Fruit fly (Drosophila melanogaster): ENCODE results near the gene Nemp.

Gene Nemp

DNA sequence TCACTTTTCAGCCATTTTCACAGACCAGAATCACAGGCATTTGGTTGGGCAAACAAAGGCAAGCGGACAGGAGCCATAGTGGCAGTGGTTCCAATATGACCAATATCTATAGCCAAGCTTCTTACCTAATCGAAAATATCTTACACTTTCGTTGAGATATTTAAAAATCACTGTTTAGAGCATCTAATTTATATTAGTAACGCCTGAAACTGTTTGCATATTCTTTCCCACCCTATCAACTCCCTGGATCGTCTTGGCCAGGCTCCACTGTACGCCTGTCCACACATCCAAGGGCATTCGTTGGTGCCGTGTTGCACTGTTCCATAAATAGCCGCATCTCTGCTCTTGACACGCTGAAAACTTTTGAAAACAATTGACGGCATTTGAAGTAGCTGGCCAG, 35.7 kb upstream of the Nemp start (continued):
- TF ChIP-seq prd (optimal IDR thresholded peaks at IDR 0.05) (no peak), prd (GFP tag; IDR thresholded peaks at IDR 0.05) (peak; percentile 33; the same call in 1 of the 3 replicates), CG10543 (GFP tag; optimal IDR thresholded peaks at IDR 0.05) (peak; percentile 21), Atf3 (GFP tag; optimal IDR thresholded peaks at IDR 0.05) (no peak), Xrp1 (GFP tag; IDR thresholded peaks at IDR 0.05) (peak; percentile 43; the same call in 1 of the 2 replicates), kah (GFP tag; optimal IDR thresholded peaks at IDR 0.05) (no peak), CG2678 (tag; optimal IDR thresholded peaks at IDR 0.05) (peak; percentile 23), CG7357 (GFP tag; IDR thresholded peaks at IDR 0.05) (no peak), Usf (GFP tag; optimal IDR thresholded peaks at IDR 0.05) (no peak), fd102C (GFP tag; optimal IDR thresholded peaks at IDR 0.05) (no peak), NC2β (GFP tag; optimal IDR thresholded peaks at IDR 0.05) (no peak), CG16813 (GFP tag; IDR thresholded peaks at IDR 0.05; ENCODE audit: partially characterized antibody) (no peak), CG18262 (tag; optimal IDR thresholded peaks at IDR 0.05) (no peak), tx (GFP tag; optimal IDR thresholded peaks at IDR 0.05) (no peak), corto (GFP tag; optimal IDR thresholded peaks at IDR 0.05) (no peak), CG11398 (GFP tag; optimal IDR thresholded peaks at IDR 0.05) (no peak), cad (GFP tag; optimal IDR thresholded peaks at IDR 0.05) (no peak), ash1 (GFP tag; optimal IDR thresholded peaks at IDR 0.05) (no peak), CG13775 (GFP tag; optimal IDR thresholded peaks at IDR 0.05) (no peak), CG3407 (GFP tag; optimal IDR thresholded peaks at IDR 0.05) (no peak), CG2712 (tag; optimal IDR thresholded peaks at IDR 0.05) (peak; percentile 12), CG6254 (GFP tag; optimal IDR thresholded peaks at IDR 0.05) (no peak), Pdp1 (GFP tag; optimal IDR thresholded peaks at IDR 0.05) (peak; percentile 11 to 34), gro (GFP tag; optimal IDR thresholded peaks at IDR 0.05) (no peak), gsb (GFP tag; IDR thresholded peaks at IDR 0.05) (no peak), Sry-β (GFP tag; optimal IDR thresholded peaks at IDR 0.05) (no peak), YL-1 (GFP tag; optimal IDR thresholded peaks at IDR 0.05) (no peak), dati (GFP tag; IDR thresholded peaks at IDR 0.05) (no peak), Ets97D (GFP tag; optimal IDR thresholded peaks at IDR 0.05) (no peak), CG15696 (tag; optimal IDR thresholded peaks at IDR 0.05) (no peak), CG6854 (GFP tag; optimal IDR thresholded peaks at IDR 0.05) (no peak), zen2 (GFP tag; IDR thresholded peaks at IDR 0.05; ENCODE audit: partially characterized antibody) (no peak), HLHmδ (GFP tag; optimal IDR thresholded peaks at IDR 0.05) (no peak), CG1832 (GFP tag; optimal IDR thresholded peaks at IDR 0.05) (no peak), mam (GFP tag; optimal IDR thresholded peaks at IDR 0.05) (no peak), MBD-R2 (GFP tag; IDR thresholded peaks at IDR 0.05) (no peak), sens-2 (GFP tag; IDR thresholded peaks at IDR 0.05) (no peak), so (GFP tag; IDR thresholded peaks at IDR 0.05) (0 out of 3 replicates have a peak, but pooled peaks have one; percentile 38), sisA (GFP tag; IDR thresholded peaks at IDR 0.05) (peak; percentile 65; the same call in 1 of the 2 replicates), CG8944 (GFP tag; optimal IDR thresholded peaks at IDR 0.05) (no peak), peb (GFP tag; IDR thresholded peaks at IDR 0.05) (0 out of 2 replicates have a peak, but pooled peaks have one; percentile 32), CG30403 (GFP tag; optimal IDR thresholded peaks at IDR 0.05) (peak; percentile 21), HLH54F (GFP tag; optimal IDR thresholded peaks at IDR 0.05) (no peak), CG4424 (GFP tag; optimal IDR thresholded peaks at IDR 0.05) (no peak), Mad (GFP tag; optimal IDR thresholded peaks at IDR 0.05) (no peak), org-1 (GFP tag; optimal IDR thresholded peaks at IDR 0.05) (no peak), Rx (GFP tag; IDR thresholded peaks at IDR 0.05) (no peak), yki (optimal IDR thresholded peaks at IDR 0.05) (no peak), slou (GFP tag; optimal IDR thresholded peaks at IDR 0.05) (no peak), pfk (GFP tag; optimal IDR thresholded peaks at IDR 0.05) (no peak), CG2202 (tag; optimal IDR thresholded peaks at IDR 0.05) (no peak), ara (GFP tag; IDR thresholded peaks at IDR 0.05) (no peak), pho (GFP tag; optimal IDR thresholded peaks at IDR 0.05) (no peak)

Data from whole organism, embryonic.